Worm (Caenorhabditis elegans) whole organism, L4/young adult: ENCODE data around the gene K09H11.6.
"Not testable (repeated sequence)": the region's sequence is repeated elsewhere in the genome, so short reads cannot be mapped to it uniquely, and the experiment has no call there.

Experiments used
- W03F9.2 ChIP-seq: fragments of 150-350 bp; optimal IDR thresholded peaks from 2 replicates; lab custom pipeline; 2014; ENCODE audit warnings: missing biosample characterization, missing genetic modification characterization
- dao-5 ChIP-seq: sonication (generic microtip); optimal IDR thresholded peaks from 2 replicates; lab custom pipeline; 2016; ENCODE audit warnings: missing genotype, missing genetic modification characterization, moderate library complexity, missing compliant biosample characterization

ce11 chrV:5755203-5755693 lies 19.3 kb upstream of the K09H11.6 start, which contains the start of gene K09H11.11:
- TF ChIP-seq dao-5, W03F9.2 (tag; lab: Kevin White, UChicago): not testable (repeated sequence)
